Worm (Caenorhabditis elegans) whole organism, L3 larva: Measurements from ENCODE around the gene F14D7.18.

Experiments
- R02D3.7 ChIP-seq: fragments of 150-350 bp; optimal IDR thresholded peaks from 2 replicates; lab custom pipeline; 2014; ENCODE audit warnings: missing biosample characterization, missing genetic modification characterization
- ZK546.5 ChIP-seq: sonication (generic microtip); optimal IDR thresholded peaks from 2 replicates; lab custom pipeline; 2017; ENCODE audit warnings: missing biosample characterization, missing genetic modification characterization
- aly-2 ChIP-seq: fragments of 150-350 bp; optimal IDR thresholded peaks from 2 replicates; lab custom pipeline; 2014; ENCODE audit warnings: missing biosample characterization, missing genetic modification characterization
- ama-1 ChIP-seq: fragments of 150-350 bp; optimal IDR thresholded peaks from 2 replicates; lab custom pipeline; 2018
- ceh-16 ChIP-seq: sonication (generic microtip); optimal IDR thresholded peaks from 2 replicates; lab custom pipeline; 2017; ENCODE audit warnings: missing biosample characterization, missing genetic modification characterization
- ceh-82 ChIP-seq: fragments of 150-350 bp; optimal IDR thresholded peaks from 2 replicates; lab custom pipeline; 2014; ENCODE audit warnings: missing biosample characterization, missing genetic modification characterization
- ceh-9 ChIP-seq: sonication (generic microtip); optimal IDR thresholded peaks from 2 replicates; lab custom pipeline; 2018; ENCODE audit warnings: missing biosample characterization, missing genetic modification characterization
- daf-12 ChIP-seq: fragments of 150-350 bp; optimal IDR thresholded peaks from 2 replicates; lab custom pipeline; 2014; ENCODE audit warnings: missing biosample characterization, missing genetic modification reagents, missing genetic modification characterization
- egl-27 ChIP-seq: sonication (generic microtip); optimal IDR thresholded peaks from 4 replicates; lab custom pipeline; 2017; ENCODE audit warnings: missing biosample characterization, missing genetic modification reagents, missing genetic modification characterization
- egl-5 ChIP-seq: fragments of 150-350 bp; optimal IDR thresholded peaks from 2 replicates; lab custom pipeline; 2017; ENCODE audit warnings: missing biosample characterization, missing genetic modification reagents, missing genetic modification characterization, inconsistent platforms
- elt-2 ChIP-seq: sonication (generic microtip); optimal IDR thresholded peaks from 2 replicates; lab custom pipeline; 2016; ENCODE audit warnings: missing genetic modification reagents, mild to moderate bottlenecking, missing genetic modification characterization, missing compliant biosample characterization
- elt-3 ChIP-seq, 3 experiments: fragments of 150-350 bp in 1 of 3; sonication (generic microtip) in 2 of 3; optimal IDR thresholded peaks; 2 replicates in 2 of 3; 4 replicates in 1 of 3; lab custom pipeline; 2014 to 2017; ENCODE audit warnings: missing biosample characterization in 3 of 3, missing genetic modification characterization in 3 of 3
- eor-1 ChIP-seq, 2 experiments: fragments of 150-350 bp; optimal IDR thresholded peaks; 2 replicates each; lab custom pipeline; 2014 to 2018; ENCODE audit warnings: missing biosample characterization in 2 of 2, missing genetic modification characterization in 2 of 2
- fkh-10 ChIP-seq: sonication (generic microtip); optimal IDR thresholded peaks from 2 replicates; lab custom pipeline; 2017; ENCODE audit warnings: missing biosample characterization, missing genetic modification reagents, missing genetic modification characterization
- fkh-2 ChIP-seq: fragments of 150-350 bp; optimal IDR thresholded peaks from 2 replicates; lab custom pipeline; 2014; ENCODE audit warnings: missing biosample characterization, missing genetic modification reagents, missing genetic modification characterization
- hmg-11 ChIP-seq: sonication (generic microtip); optimal IDR thresholded peaks from 2 replicates; lab custom pipeline; 2016; ENCODE audit warnings: missing genetic modification characterization, missing compliant biosample characterization
- jun-1 ChIP-seq: fragments of 150-350 bp; optimal IDR thresholded peaks from 2 replicates; lab custom pipeline; 2014; ENCODE audit warnings: missing biosample characterization, missing genetic modification reagents, missing genetic modification characterization
- lin-15B ChIP-seq: fragments of 150-350 bp; optimal IDR thresholded peaks from 2 replicates; lab custom pipeline; 2014; ENCODE audit warnings: missing biosample characterization, missing genetic modification characterization
- lin-39 ChIP-seq: fragments of 150-350 bp; optimal IDR thresholded peaks from 2 replicates; lab custom pipeline; 2018; ENCODE audit warnings: missing biosample characterization, missing genetic modification reagents, missing genetic modification characterization
- nhr-12 ChIP-seq: fragments of 150-350 bp; optimal IDR thresholded peaks from 2 replicates; lab custom pipeline; 2014; ENCODE audit warnings: missing biosample characterization, missing genetic modification characterization
- nhr-237 ChIP-seq: fragments of 150-350 bp; optimal IDR thresholded peaks from 2 replicates; lab custom pipeline; 2014; ENCODE audit warnings: missing biosample characterization, missing genetic modification characterization
- nhr-25 ChIP-seq: sonication (generic microtip); optimal IDR thresholded peaks from 2 replicates; lab custom pipeline; 2017; ENCODE audit warnings: missing biosample characterization, missing genetic modification characterization
- nhr-28 ChIP-seq: fragments of 150-350 bp; optimal IDR thresholded peaks from 2 replicates; lab custom pipeline; 2014; ENCODE audit warnings: missing biosample characterization, missing genetic modification characterization
- nhr-43 ChIP-seq: sonication (generic microtip); optimal IDR thresholded peaks from 2 replicates; lab custom pipeline; 2016; ENCODE audit warnings: mild to moderate bottlenecking, missing genetic modification characterization, missing compliant biosample characterization; ENCODE audit not compliant: poor library complexity, severe bottlenecking
- nhr-67 ChIP-seq: fragments of 150-350 bp; optimal IDR thresholded peaks from 2 replicates; lab custom pipeline; 2014; ENCODE audit warnings: missing biosample characterization, missing genetic modification characterization
- nhr-76 ChIP-seq: fragments of 150-350 bp; sonication (generic microtip); optimal IDR thresholded peaks from 5 replicates; lab custom pipeline; 2014; ENCODE audit warnings: missing biosample characterization, missing genetic modification characterization
- nhr-77 ChIP-seq: fragments of 150-350 bp; optimal IDR thresholded peaks from 2 replicates; lab custom pipeline; 2014; ENCODE audit warnings: missing biosample characterization, missing genetic modification characterization
- pqm-1 ChIP-seq: fragments of 150-350 bp; optimal IDR thresholded peaks from 2 replicates; lab custom pipeline; 2017; ENCODE audit warnings: missing biosample characterization, missing genetic modification characterization, inconsistent platforms
- sea-2 ChIP-seq: fragments of 150-350 bp; sonication (generic microtip); optimal IDR thresholded peaks from 4 replicates; lab custom pipeline; 2014; ENCODE audit warnings: missing biosample characterization, missing genetic modification reagents, missing genetic modification characterization
- skn-1 ChIP-seq: fragments of 150-350 bp; optimal IDR thresholded peaks from 2 replicates; lab custom pipeline; 2014; ENCODE audit warnings: missing biosample characterization, missing genetic modification characterization
- snpc-4 ChIP-seq: fragments of 150-350 bp; optimal IDR thresholded peaks from 2 replicates; lab custom pipeline; 2014; ENCODE audit warnings: missing biosample characterization, missing genetic modification characterization
- tbx-2 ChIP-seq: sonication (generic microtip); optimal IDR thresholded peaks from 2 replicates; lab custom pipeline; 2016; ENCODE audit warnings: mild to moderate bottlenecking, missing genetic modification characterization, missing compliant biosample characterization
- unc-62 ChIP-seq: fragments of 150-350 bp; sonication (generic microtip); optimal IDR thresholded peaks from 4 replicates; lab custom pipeline; 2014; ENCODE audit warnings: missing biosample characterization, missing genetic modification reagents, missing genetic modification characterization
- zag-1 ChIP-seq: fragments of 150-350 bp; optimal IDR thresholded peaks from 2 replicates; lab custom pipeline; 2014; ENCODE audit warnings: missing biosample characterization, missing genetic modification characterization
- ztf-11 ChIP-seq: fragments of 150-350 bp; optimal IDR thresholded peaks from 2 replicates; lab custom pipeline; 2014; ENCODE audit warnings: missing biosample characterization, missing genetic modification characterization
- ztf-4 ChIP-seq: fragments of 150-350 bp; optimal IDR thresholded peaks from 2 replicates; lab custom pipeline; 2014; ENCODE audit warnings: missing biosample characterization, missing genetic modification characterization

Gene F14D7.18

DNA sequence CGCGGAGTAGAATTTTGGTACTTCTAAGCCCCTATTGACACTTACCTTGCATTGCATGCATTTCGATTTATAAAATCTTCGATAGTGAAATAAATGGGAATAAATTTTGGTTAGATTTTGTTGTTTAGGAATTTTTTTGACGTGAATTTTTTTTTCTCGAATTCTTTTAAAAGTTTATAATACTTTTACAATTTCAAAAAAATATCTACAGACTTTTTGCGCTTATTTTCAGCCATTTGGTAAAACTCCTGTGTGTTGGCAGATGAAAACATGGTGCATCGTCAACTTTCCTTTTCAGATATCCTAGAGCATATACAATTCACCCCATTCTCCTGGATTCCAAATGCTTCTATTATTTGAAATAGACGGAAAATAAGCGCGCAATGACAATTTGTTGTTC lies at the start of gene F14D7.18:
F14D7.18 (minus strand) TSS at position 101 of the 400 bp plus-strand sequence.
- TF ChIP-seq ceh-16 (no peak), zag-1 (no peak), ztf-11 (tag; lab: Kevin White, UChicago) (no peak), eor-1 (tag; optimal IDR thresholded peaks at IDR 0.05; lab: Kevin White, UChicago) (no peak), nhr-67 (no peak), fkh-2 (tag; lab: Kevin White, UChicago) (no peak), aly-2 (no peak), unc-62 (GFP tag; lab: Kevin White, UChicago) (no peak), elt-3 (tag; optimal IDR thresholded peaks at IDR 0.05; lab: Kevin White, UChicago) (no peak), hmg-11 (tag; lab: Kevin White, UChicago) (no peak), R02D3.7 (tag; lab: Kevin White, UChicago) (no peak), tbx-2 (tag; lab: Kevin White, UChicago) (no peak), lin-15B (tag; lab: Kevin White, UChicago) (no peak), ceh-9 (tag; lab: Kevin White, UChicago) (no peak), nhr-76 (tag; lab: Kevin White, UChicago) (no peak), ZK546.5 (tag; lab: Kevin White, UChicago) (no peak), ceh-82 (no peak), sea-2 (no peak), jun-1 (no peak)

DNA sequence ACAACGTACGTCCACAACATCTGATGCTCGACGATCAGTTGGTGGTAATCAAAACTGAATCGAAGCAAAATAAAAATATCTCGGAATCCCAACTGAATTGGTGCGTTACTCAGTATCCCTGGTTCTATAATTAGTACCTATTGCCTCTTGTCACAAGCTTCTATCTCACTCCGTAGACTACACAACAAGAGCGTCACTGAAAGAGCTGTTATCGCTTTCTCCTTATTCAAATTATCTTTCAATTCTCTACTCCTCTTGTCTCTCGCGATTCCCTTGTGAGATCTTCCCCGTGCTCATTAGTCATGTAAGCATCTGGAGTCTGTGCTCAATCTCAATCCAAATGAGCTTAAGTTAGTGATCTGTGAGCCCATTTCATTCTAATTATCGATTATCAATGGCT lies 46.1 kb upstream of the F14D7.18 start, which contains the start of gene srm-6:
srm-6 (plus strand) TSS at position 301 of the 400 bp plus-strand sequence.
- TF ChIP-seq R02D3.7 (tag; lab: Kevin White, UChicago) (no peak), fkh-10 (GFP tag; lab: Kevin White, UChicago) (no peak), ceh-9 (tag; lab: Kevin White, UChicago) (no peak), nhr-25 (tag; lab: Kevin White, UChicago) (no peak)
- TF ChIP-seq, all 47 proteins: peak for 0

DNA sequence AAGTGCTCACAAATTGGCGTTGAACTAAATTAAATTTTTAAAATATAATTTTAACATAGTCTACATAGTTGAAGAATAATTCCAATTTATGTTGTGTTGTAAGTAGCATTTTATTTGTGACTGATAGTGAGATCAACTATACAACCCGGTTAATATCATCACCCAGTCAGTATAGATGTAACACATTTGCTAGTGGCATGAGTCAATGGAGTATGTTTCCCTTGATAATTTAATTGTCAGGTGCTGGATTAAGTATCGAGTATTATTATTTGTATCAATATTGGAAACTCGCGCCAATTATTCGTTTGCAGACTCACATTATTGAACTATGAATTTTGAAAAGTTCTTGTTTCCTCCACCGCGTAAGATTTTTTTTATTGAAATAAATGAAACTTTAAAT lies 44.4 kb upstream of the F14D7.18 start, which contains the start of gene srm-5:
srm-5 (plus strand) TSS at position 301 of the 400 bp plus-strand sequence.
- TF ChIP-seq fkh-2 (tag; lab: Kevin White, UChicago), result no peak
- TF ChIP-seq nhr-77 (tag; lab: Kevin White, UChicago), result no peak
- TF ChIP-seq nhr-237 (tag; lab: Kevin White, UChicago), result no peak
- no peak for TF ChIP-seq hmg-11 (tag; lab: Kevin White, UChicago)
- TF ChIP-seq jun-1, result no peak
- TF ChIP-seq aly-2, result no peak
- TF ChIP-seq ama-1, result no peak
- no peak for TF ChIP-seq ztf-4 (tag; lab: Kevin White, UChicago)
- no peak for TF ChIP-seq snpc-4
- no peak for TF ChIP-seq unc-62 (GFP tag; lab: Kevin White, UChicago)
- TF ChIP-seq eor-1 (tag; optimal IDR thresholded peaks at IDR 0.05; lab: Kevin White, UChicago), result no peak
- TF ChIP-seq pqm-1 (tag; lab: Kevin White, UChicago), result no peak
- TF ChIP-seq skn-1 (tag; lab: Kevin White, UChicago), result no peak
- no peak for TF ChIP-seq nhr-76 (tag; lab: Kevin White, UChicago)
- no peak for TF ChIP-seq nhr-28
- TF ChIP-seq elt-3 (tag; optimal IDR thresholded peaks at IDR 0.05; lab: Kevin White, UChicago), result no peak
- no peak for TF ChIP-seq sea-2
- no peak for TF ChIP-seq nhr-67
- no peak for TF ChIP-seq elt-2 (tag; lab: Kevin White, UChicago)
- no peak for TF ChIP-seq nhr-12 (tag; lab: Kevin White, UChicago)

DNA sequence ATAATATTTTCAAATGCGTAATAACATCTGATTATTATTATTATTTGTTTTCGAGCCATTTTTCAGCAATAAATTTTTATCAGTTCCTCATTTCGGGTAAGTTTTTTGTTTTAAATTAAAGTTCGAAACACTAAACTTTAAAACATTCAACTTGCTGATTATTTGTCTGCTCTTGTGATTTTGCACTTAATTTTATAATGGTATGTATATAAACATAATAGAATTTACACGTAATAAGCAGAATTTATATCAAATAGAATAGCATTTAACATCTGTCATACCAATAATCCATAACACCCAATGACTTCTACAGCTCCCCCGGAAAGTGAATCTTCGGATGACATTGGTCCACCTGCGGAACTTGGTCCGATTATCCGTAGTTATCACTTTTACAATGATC lies 42.6 kb upstream of the F14D7.18 start, which contains the start of gene srm-4:
srm-4 (plus strand) TSS at position 301 of the 400 bp plus-strand sequence.
- TF ChIP-seq elt-3 (tag; optimal IDR thresholded peaks at IDR 0.05; lab: Kevin White, UChicago) (no peak), fkh-2 (tag; lab: Kevin White, UChicago) (no peak)

DNA sequence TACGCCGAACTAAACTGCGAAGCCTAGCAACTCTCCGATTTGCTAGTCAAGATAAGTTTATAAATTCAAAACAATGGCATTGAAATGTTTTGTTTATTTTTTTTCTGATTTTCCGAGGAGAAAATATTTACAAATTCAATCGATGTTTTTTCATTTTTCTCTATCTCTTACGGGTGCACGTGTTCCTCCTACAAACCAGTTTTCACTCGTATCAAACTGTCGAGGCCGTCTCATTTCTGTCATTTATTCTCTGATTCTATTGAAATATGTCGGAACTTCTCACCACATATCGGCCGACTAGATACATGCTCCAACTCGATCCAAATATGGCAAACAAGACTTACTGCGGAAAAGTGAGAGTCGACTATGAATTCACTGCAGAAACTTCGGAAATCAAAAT lies 40.9 kb upstream of the F14D7.18 start, which contains the start of gene F47B8.8:
F47B8.8 (plus strand) TSS at position 257 of the 400 bp plus-strand sequence.
- peak; percentile 4 for TF ChIP-seq nhr-25 (tag; lab: Kevin White, UChicago)
- no peak for TF ChIP-seq eor-1 (tag; optimal IDR thresholded peaks at IDR 0.05; lab: Kevin White, UChicago)
- no peak for TF ChIP-seq ceh-16
- TF ChIP-seq ceh-82, result no peak

DNA sequence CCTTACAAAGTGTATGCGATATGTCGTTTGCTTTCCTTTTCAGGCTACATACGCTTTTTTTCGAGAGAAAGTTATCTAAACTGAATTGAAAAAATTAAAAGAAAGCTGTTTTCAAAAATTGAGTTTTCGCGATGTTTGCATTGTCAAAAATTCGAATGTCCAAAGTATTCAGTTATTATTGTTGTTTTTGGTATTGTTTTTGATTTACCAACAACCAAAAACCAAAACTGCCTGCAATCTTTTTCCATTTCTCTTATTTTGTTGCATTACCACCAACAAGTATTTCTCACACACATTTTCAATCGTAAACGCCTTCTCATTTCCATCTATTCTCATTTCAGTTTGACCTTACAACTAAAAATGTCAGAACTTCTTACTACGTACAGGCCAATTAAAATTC lies 38.3 kb upstream of the F14D7.18 start, which contains the start of gene pepm-1:
pepm-1 (plus strand) TSS at position 301 of the 400 bp plus-strand sequence.
- TF ChIP-seq egl-5 (tag; lab: Kevin White, UChicago) (no peak), ztf-4 (tag; lab: Kevin White, UChicago) (no peak), daf-12 (tag; lab: Kevin White, UChicago) (no peak), lin-15B (tag; lab: Kevin White, UChicago) (no peak), nhr-77 (tag; lab: Kevin White, UChicago) (no peak), nhr-25 (tag; lab: Kevin White, UChicago) (no peak), egl-27 (tag; lab: Kevin White, UChicago) (no peak), nhr-43 (tag; lab: Kevin White, UChicago) (no peak), lin-39 (tag; lab: Kevin White, UChicago) (no peak), pqm-1 (tag; lab: Kevin White, UChicago) (no peak), elt-2 (tag; lab: Kevin White, UChicago) (no peak), hmg-11 (tag; lab: Kevin White, UChicago) (no peak), snpc-4 (no peak), fkh-10 (GFP tag; lab: Kevin White, UChicago) (no peak)
